Worm (Caenorhabditis elegans) whole organism, young adult: ENCODE data around the gene frpr-12.

Source experiments
- F22D6.2 ChIP-seq: sonication (generic microtip); optimal IDR thresholded peaks from 2 replicates; lab custom pipeline; 2016; ENCODE audit warnings: mild to moderate bottlenecking, missing genetic modification characterization, missing compliant biosample characterization
- ceh-58 ChIP-seq: fragments of 200-800 bp; sonication (Bioruptor generic); IDR thresholded peaks from 2 replicates; pipeline ENCODE4 v1.3.6; 2022; ENCODE audit warnings: missing genetic modification characterization, missing compliant biosample characterization
- dpl-1 ChIP-seq: fragments of 150-350 bp; optimal IDR thresholded peaks from 2 replicates; lab custom pipeline; 2014; ENCODE audit warnings: missing biosample characterization, missing genetic modification reagents, missing genetic modification characterization
- egrh-3 ChIP-seq: fragments of 200-800 bp; sonication (Bioruptor generic); IDR thresholded peaks from 2 replicates; pipeline ENCODE4 v1.3.6; 2022; ENCODE audit warnings: missing genetic modification reagents, missing genetic modification characterization, missing compliant biosample characterization
- hrde-1 ChIP-seq: sonication (generic microtip); optimal IDR thresholded peaks from 2 replicates; lab custom pipeline; 2016; ENCODE audit warnings: missing genetic modification characterization, mild to moderate bottlenecking, missing compliant biosample characterization, moderate library complexity, missing genotype, missing genetic modification reagents, borderline replicate concordance
- lag-1 ChIP-seq: fragments of 200-800 bp; sonication (Bioruptor generic); IDR thresholded peaks from 2 replicates; pipeline ENCODE4 v1.3.6; 2022; ENCODE audit warnings: missing genetic modification reagents, missing genetic modification characterization, missing compliant biosample characterization
- lsl-1 ChIP-seq: fragments of 200-800 bp; sonication (Bioruptor generic); optimal IDR thresholded peaks from 2 replicates; lab custom pipeline; 2018; ENCODE audit warnings: mild to moderate bottlenecking, missing genetic modification characterization, moderate library complexity, missing compliant biosample characterization
- rcor-1 ChIP-seq: fragments of 200-800 bp; sonication (Bioruptor generic); IDR thresholded peaks from 2 replicates; pipeline ENCODE4 v1.3.6; 2022; ENCODE audit warnings: missing genetic modification reagents, missing genetic modification characterization, missing compliant biosample characterization
- snpc-1.3 ChIP-seq: sonication (generic microtip); optimal IDR thresholded peaks from 2 replicates; lab custom pipeline; 2017; ENCODE audit warnings: missing genetic modification characterization, mild to moderate bottlenecking, missing compliant biosample characterization, antibody characterized with exemption, moderate library complexity, missing genotype, missing genetic modification reagents; ENCODE audit not compliant: insufficient read depth
- somi-1 ChIP-seq: fragments of 200-800 bp; sonication (Bioruptor generic); optimal IDR thresholded peaks from 2 replicates; lab custom pipeline; 2018; ENCODE audit warnings: mild to moderate bottlenecking, missing genetic modification characterization, missing compliant biosample characterization
- unc-62 ChIP-seq: fragments of 150-350 bp; optimal IDR thresholded peaks from 2 replicates; lab custom pipeline; 2014; ENCODE audit warnings: missing biosample characterization, missing genetic modification reagents, missing genetic modification characterization
- ztf-26 ChIP-seq: sonication (generic microtip); optimal IDR thresholded peaks from 2 replicates; lab custom pipeline; 2017; ENCODE audit warnings: missing genetic modification characterization, missing compliant biosample characterization

DNA sequence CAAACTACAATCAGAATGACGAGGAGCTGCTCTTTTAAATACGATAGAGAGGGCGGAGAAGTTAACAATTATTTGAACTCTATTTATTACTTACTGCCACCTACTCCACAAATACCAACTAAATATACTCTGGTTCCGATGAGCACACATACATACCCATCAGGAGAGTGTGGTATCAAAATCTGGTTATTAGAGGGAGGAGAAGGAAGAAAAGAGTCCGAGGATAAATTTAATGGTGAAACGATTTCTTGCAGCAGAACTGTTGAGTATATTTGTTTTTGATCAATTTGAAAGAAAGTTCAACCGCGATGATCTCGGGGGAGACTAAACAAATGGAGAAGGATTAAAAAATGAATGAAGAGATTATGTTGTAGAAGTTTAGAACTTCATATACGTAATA, 26.2 kb downstream of the frpr-12 start, which contains the start of gene H14N18.4:
- TF ChIP-seq unc-62 (no peak), hrde-1 (tag; lab: Kevin White, UChicago) (no peak), lsl-1 (GFP tag; lab: Kevin White, UChicago) (no peak), ztf-26 (tag; lab: Kevin White, UChicago) (no peak), ceh-58 (GFP tag; lab: Robert Waterston, UW) (no peak), lag-1 (GFP tag; lab: Robert Waterston, UW) (no peak), F22D6.2 (no peak), dpl-1 (no peak), snpc-1.3 (no peak), egrh-3 (GFP tag; lab: Robert Waterston, UW) (no peak), rcor-1 (GFP tag; lab: Robert Waterston, UW) (no peak), somi-1 (GFP tag; lab: Kevin White, UChicago) (no peak)
